Fruit fly (Drosophila melanogaster): ENCODE data around the gene Faf2.

The Faf2 gene

DNA sequence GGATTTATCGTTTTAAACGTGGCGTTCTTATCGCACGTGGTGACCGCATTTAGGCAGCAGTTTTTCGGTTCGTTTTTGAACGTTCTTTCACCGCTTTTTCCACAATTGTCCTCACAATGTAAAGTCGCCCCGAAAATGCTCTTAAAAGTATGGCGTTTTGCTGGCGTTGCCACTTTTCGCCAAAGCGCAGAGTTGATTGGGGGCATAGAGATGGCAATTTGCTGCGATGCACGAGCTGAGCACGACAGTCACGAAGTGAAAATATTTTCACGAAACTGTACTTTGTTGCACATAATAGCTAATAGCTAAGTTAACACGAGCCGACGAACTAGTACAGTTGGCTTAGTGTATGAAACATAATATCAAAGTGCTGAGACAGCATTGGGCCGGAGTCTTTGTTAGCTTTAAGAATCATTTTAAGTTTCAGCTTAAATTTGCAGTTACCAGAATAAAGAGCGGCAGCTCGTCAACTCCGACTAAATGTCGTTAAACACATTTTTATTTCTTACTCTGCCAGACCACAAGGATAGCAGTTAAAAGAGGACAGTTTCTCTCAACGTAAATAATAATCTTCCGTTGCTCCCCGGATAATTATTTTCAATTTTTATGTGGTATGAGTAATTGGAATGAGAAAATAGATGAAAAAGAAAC, 19.7 kb downstream of the Faf2 start, which contains the start of gene msl-1 (continued):
- TF ChIP-seq CG2116 (GFP tag; optimal IDR thresholded peaks at IDR 0.05) = peak; percentile 99
- peak; percentile 25 for TF ChIP-seq D (optimal IDR thresholded peaks at IDR 0.05)
- TF ChIP-seq D (GFP tag; optimal IDR thresholded peaks at IDR 0.05) = no peak
- no peak for TF ChIP-seq CG11093 (GFP tag; IDR thresholded peaks at IDR 0.05)
- peak; percentile 34 for TF ChIP-seq sens (GFP tag)
- TF ChIP-seq ken (GFP tag; IDR thresholded peaks at IDR 0.05) = 0 out of 3 replicates have a peak, but pooled peaks have one; percentile 41
- TF ChIP-seq bbx (GFP tag; IDR thresholded peaks at IDR 0.05; ENCODE audit: partially characterized antibody) = peak; percentile 98
- TF ChIP-seq Sin3A (optimal IDR thresholded peaks at IDR 0.05) = peak; percentile 67
- peak; percentile 10; the same call in 1 of the 2 replicates for TF ChIP-seq CG10366 (GFP tag; IDR thresholded peaks at IDR 0.05)
- peak; percentile 80 for TF ChIP-seq CG11456 (GFP tag; IDR thresholded peaks at IDR 0.05)
- peak; percentile 30 for TF ChIP-seq CG9797 (GFP tag; optimal IDR thresholded peaks at IDR 0.05)
- peak; percentile 31; the same call in 1 of the 2 replicates for TF ChIP-seq Ptx1 (GFP tag; IDR thresholded peaks at IDR 0.05)
- peak; percentile 41 for TF ChIP-seq Hsf (GFP tag; optimal IDR thresholded peaks at IDR 0.05)
- peak; percentile 25; the same call in 1 of the 3 replicates for TF ChIP-seq dysf (GFP tag; IDR thresholded peaks at IDR 0.05)
- TF ChIP-seq wdn (GFP tag; IDR thresholded peaks at IDR 0.05) = peak; percentile 69
- TF ChIP-seq tx (GFP tag; optimal IDR thresholded peaks at IDR 0.05) = peak; percentile 11
- TF ChIP-seq CG1647 (GFP tag; optimal IDR thresholded peaks at IDR 0.05) = peak; percentile 35
- peak; percentile 95; the same call in 2 of the 4 replicates for TF ChIP-seq chinmo (GFP tag; IDR thresholded peaks at IDR 0.05; ENCODE audit: partially characterized antibody)
- no peak for TF ChIP-seq sc (optimal IDR thresholded peaks at IDR 0.05)
- no peak for TF ChIP-seq sc (GFP tag; optimal IDR thresholded peaks at IDR 0.05)
- TF ChIP-seq Pdp1 (GFP tag; optimal IDR thresholded peaks at IDR 0.05) = peak; percentile 33 to 74
- peak; percentile 90 for TF ChIP-seq CG13287 (GFP tag; IDR thresholded peaks at IDR 0.05; ENCODE audit: partially characterized antibody)
- peak; percentile 95 for TF ChIP-seq CG14860 (GFP tag; IDR thresholded peaks at IDR 0.05; ENCODE audit: partially characterized antibody)
- peak; percentile 38 for TF ChIP-seq ind (GFP tag; optimal IDR thresholded peaks at IDR 0.05)
- TF ChIP-seq H2.0 (GFP tag; IDR thresholded peaks at IDR 0.05) = peak; percentile 51; the same call in 1 of the 2 replicates
- TF ChIP-seq tll (GFP tag; optimal IDR thresholded peaks at IDR 0.05) = peak in 1 of 2 experiments; percentile 31
- TF ChIP-seq CG6689 (GFP tag; IDR thresholded peaks at IDR 0.05) = no peak
- peak; percentile 97 for TF ChIP-seq CG16813 (GFP tag; IDR thresholded peaks at IDR 0.05; ENCODE audit: partially characterized antibody)
- peak; percentile 93 for TF ChIP-seq Scr (GFP tag; IDR thresholded peaks at IDR 0.05; ENCODE audit: partially characterized antibody)
- TF ChIP-seq Doc3 (GFP tag; IDR thresholded peaks at IDR 0.05; ENCODE audit: partially characterized antibody) = peak; percentile 86
- TF ChIP-seq CG13624 (GFP tag; optimal IDR thresholded peaks at IDR 0.05) = peak; percentile 30
- TF ChIP-seq Ada2b (GFP tag; IDR thresholded peaks at IDR 0.05) = 0 out of 2 replicates have a peak, but pooled peaks have one; percentile 4
- TF ChIP-seq CG6791 (GFP tag; IDR thresholded peaks at IDR 0.05; ENCODE audit: partially characterized antibody) = peak; percentile 98
- peak; percentile 20 for TF ChIP-seq CG9609 (GFP tag; optimal IDR thresholded peaks at IDR 0.05)
- no peak for TF ChIP-seq nau (GFP tag; optimal IDR thresholded peaks at IDR 0.05)
- TF ChIP-seq CG2875 (GFP tag; optimal IDR thresholded peaks at IDR 0.05) = no peak
- TF ChIP-seq CG6272 (GFP tag; IDR thresholded peaks at IDR 0.05) = peak; percentile 75
- TF ChIP-seq CG8290 (GFP tag; optimal IDR thresholded peaks at IDR 0.05) = no peak
- peak in 1 of 2 experiments; percentile 49 for TF ChIP-seq CG8290 (tag; optimal IDR thresholded peaks at IDR 0.05)
- peak; percentile 47 for TF ChIP-seq Antp (GFP tag; optimal IDR thresholded peaks at IDR 0.05)
- peak; percentile 26 for TF ChIP-seq sqz (GFP tag; optimal IDR thresholded peaks at IDR 0.05)
- 0 out of 2 replicates have a peak, but pooled peaks have one; percentile 13 for TF ChIP-seq CG17328 (GFP tag; IDR thresholded peaks at IDR 0.05)
- peak; percentile 32 for TF ChIP-seq Dp (GFP tag; optimal IDR thresholded peaks at IDR 0.05)
- peak; percentile 68 for TF ChIP-seq jumu (GFP tag; optimal IDR thresholded peaks at IDR 0.05)
- peak in 1 of 2 experiments; percentile 28 for TF ChIP-seq crp (GFP tag; optimal IDR thresholded peaks at IDR 0.05)
- peak; percentile 21 for TF ChIP-seq az2 (GFP tag; optimal IDR thresholded peaks at IDR 0.05)
- peak; percentile 27 for TF ChIP-seq HmgZ (tag; optimal IDR thresholded peaks at IDR 0.05)
- TF ChIP-seq CG8944 (GFP tag; optimal IDR thresholded peaks at IDR 0.05) = peak; percentile 39
- peak; percentile 80 for TF ChIP-seq CG2129 (GFP tag; IDR thresholded peaks at IDR 0.05; ENCODE audit: partially characterized antibody)
